Worm (Caenorhabditis elegans) whole organism, L3 larva: ENCODE measurements around the gene tsr-1.

ENCODE experiments used
- ama-1 ChIP-seq: fragments of 150-350 bp; optimal IDR thresholded peaks from 2 replicates; lab custom pipeline; 2018
- elt-2 ChIP-seq: sonication (generic microtip); optimal IDR thresholded peaks from 2 replicates; lab custom pipeline; 2016; ENCODE audit warnings: missing genetic modification reagents, mild to moderate bottlenecking, missing genetic modification characterization, missing compliant biosample characterization
- lin-39 ChIP-seq: fragments of 150-350 bp; optimal IDR thresholded peaks from 2 replicates; lab custom pipeline; 2018; ENCODE audit warnings: missing biosample characterization, missing genetic modification reagents, missing genetic modification characterization
- sea-2 ChIP-seq: fragments of 150-350 bp; sonication (generic microtip); optimal IDR thresholded peaks from 4 replicates; lab custom pipeline; 2014; ENCODE audit warnings: missing biosample characterization, missing genetic modification reagents, missing genetic modification characterization
- skn-1 ChIP-seq: fragments of 150-350 bp; optimal IDR thresholded peaks from 2 replicates; lab custom pipeline; 2014; ENCODE audit warnings: missing biosample characterization, missing genetic modification characterization
- unc-39 ChIP-seq: sonication (generic microtip); optimal IDR thresholded peaks from 4 replicates; lab custom pipeline; 2017; ENCODE audit warnings: missing biosample characterization, missing genetic modification characterization
- zag-1 ChIP-seq: fragments of 150-350 bp; optimal IDR thresholded peaks from 2 replicates; lab custom pipeline; 2014; ENCODE audit warnings: missing biosample characterization, missing genetic modification characterization

DNA sequence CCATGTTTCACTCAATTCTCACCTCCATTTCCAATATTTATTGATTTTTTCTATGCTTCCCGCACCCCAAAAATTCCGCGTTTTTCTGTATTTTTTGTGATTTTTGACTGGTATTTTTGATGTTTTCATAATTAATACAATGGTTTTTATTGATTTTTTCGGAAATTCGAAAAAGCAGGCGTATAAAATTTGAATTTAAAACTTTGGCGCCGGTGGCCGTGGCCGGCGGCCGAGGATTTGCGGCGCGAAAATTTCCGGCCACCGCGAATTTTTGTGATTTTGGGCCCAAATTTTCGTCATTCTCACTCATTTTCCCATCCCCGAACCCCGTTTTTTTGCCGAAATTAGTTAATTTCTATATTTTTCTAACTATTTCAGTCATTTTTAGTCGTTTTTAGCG lies 22.2 kb downstream of the tsr-1 start:
- TF ChIP-seq ama-1 (no peak), unc-39 (tag; lab: Kevin White, UChicago) (no peak), sea-2 (GFP tag; lab: Kevin White, UChicago) (no peak), zag-1 (tag; lab: Kevin White, UChicago) (no peak), lin-39 (no peak), elt-2 (tag; lab: Kevin White, UChicago) (peak; percentile 1), skn-1 (tag; lab: Kevin White, UChicago) (no peak)
